Worm (Caenorhabditis elegans) whole organism, L2 larva: Measurements from ENCODE around the gene ZK218.5.

Experiments
- ceh-82 ChIP-seq: fragments of 150-350 bp; optimal IDR thresholded peaks from 2 replicates; lab custom pipeline; 2014; ENCODE audit warnings: missing biosample characterization, missing genetic modification characterization
- lin-13 ChIP-seq: fragments of 150-350 bp; optimal IDR thresholded peaks from 2 replicates; lab custom pipeline; 2014; ENCODE audit warnings: missing biosample characterization, missing genetic modification reagents, missing genetic modification characterization
- lsy-2 ChIP-seq, 2 experiments: fragments of 150-350 bp in 1 of 2; sonication (generic microtip) in 1 of 2; optimal IDR thresholded peaks; 2 replicates each; lab custom pipeline; 2014 to 2017; ENCODE audit warnings: missing biosample characterization in 2 of 2, missing genetic modification characterization in 2 of 2
- skn-1 ChIP-seq: sonication (generic microtip); optimal IDR thresholded peaks from 2 replicates; lab custom pipeline; 2017; ENCODE audit warnings: missing biosample characterization, missing genetic modification characterization

DNA sequence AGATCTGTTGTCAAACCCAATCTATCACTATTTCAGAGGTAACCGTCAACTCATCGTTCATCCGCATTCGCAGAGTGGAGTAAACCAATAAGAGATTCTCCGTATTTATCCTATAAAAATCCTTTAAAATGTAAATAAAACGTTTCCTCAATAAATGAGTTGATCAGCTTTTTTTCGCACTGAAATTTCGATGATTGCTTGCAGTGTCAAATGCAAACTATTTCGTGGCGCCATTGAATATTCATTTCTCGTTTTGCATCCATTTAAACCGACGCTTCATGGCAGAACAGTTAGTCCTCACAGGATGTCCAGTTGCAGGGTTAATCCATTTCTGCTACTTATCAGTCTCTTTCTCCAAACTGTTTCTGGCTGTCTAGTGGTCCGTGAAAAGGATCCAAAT, 39.3 kb upstream of the ZK218.5 start, which contains the start of gene F28B1.9:
- TF ChIP-seq lin-13 (no peak), skn-1 (tag; lab: Kevin White, UChicago) (no peak), ceh-82 (tag; lab: Kevin White, UChicago) (no peak), lsy-2 (tag; optimal IDR thresholded peaks at IDR 0.05; lab: Kevin White, UChicago) (no peak)
